Worm (Caenorhabditis elegans): ENCODE data around the gene inpp-4B.

ce11 chrIII:10300078-10300477 is 33.4 kb upstream of the inpp-4B start, which contains the start of gene vglu-3:
- TF ChIP-seq flt-1 (GFP tag; IDR thresholded peaks at IDR 0.05) (no peak), hnd-1 (tag; optimal IDR thresholded peaks at IDR 0.05) (no peak), ets-7 (tag; optimal IDR thresholded peaks at IDR 0.05) (no peak), tbx-37 (GFP tag; conservative IDR thresholded peaks at IDR 0.05) (no peak), ama-1 (optimal IDR thresholded peaks at IDR 0.05) (no peak), sea-1 (GFP tag; conservative IDR thresholded peaks at IDR 0.05) (no peak), tra-4 (tag; optimal IDR thresholded peaks at IDR 0.05) (no peak), ceh-36 (tag; optimal IDR thresholded peaks at IDR 0.05) (no peak)

All from whole organism, early embryonic.